Worm (Caenorhabditis elegans): ENCODE results near the gene C50F4.6.
A peak's percentile ranks its signal among the peaks of the same experiment; 100 is the strongest.

DNA sequence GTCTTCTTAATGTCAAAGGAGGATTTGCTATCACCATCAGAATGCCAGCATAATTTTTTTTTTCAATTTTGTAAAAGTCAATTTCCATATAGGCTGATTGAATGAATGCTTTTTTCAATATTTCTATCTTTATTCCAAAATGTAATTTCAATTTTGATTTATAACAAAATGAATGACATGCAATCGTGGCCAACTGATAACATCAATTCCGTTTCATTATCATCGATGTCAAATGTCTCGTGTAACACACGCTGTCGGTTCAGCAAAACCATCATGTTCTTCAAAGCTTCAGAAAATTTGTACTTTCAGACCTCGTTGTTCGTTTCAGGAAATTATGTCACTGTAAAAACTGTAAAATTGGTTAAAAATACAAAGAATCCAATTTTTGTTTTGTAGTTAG lies 39.0 kb upstream of the C50F4.6 start:
- TF ChIP-seq tbx-2 (tag; optimal IDR thresholded peaks at IDR 0.05) (no peak), skn-1 (tag; optimal IDR thresholded peaks at IDR 0.05) (no peak), mdl-1 (tag; optimal IDR thresholded peaks at IDR 0.05) (peak in 1 of 2 experiments; percentile 11), rnt-1 (tag; optimal IDR thresholded peaks at IDR 0.05) (no peak), nhr-12 (tag; optimal IDR thresholded peaks at IDR 0.05) (no peak), fos-1 (tag; optimal IDR thresholded peaks at IDR 0.05) (no peak), sox-4 (tag; optimal IDR thresholded peaks at IDR 0.05) (no peak), nhr-11 (tag; optimal IDR thresholded peaks at IDR 0.05) (no peak), nhr-237 (tag; optimal IDR thresholded peaks at IDR 0.05) (no peak), zag-1 (tag; optimal IDR thresholded peaks at IDR 0.05) (no peak), hlh-4 (tag; optimal IDR thresholded peaks at IDR 0.05) (no peak), unc-130 (tag; optimal IDR thresholded peaks at IDR 0.05) (no peak)

Data from whole organism, L1 larva.